Worm (Caenorhabditis elegans): ENCODE data around the gene gcy-4.

ce11 chrII:10283145-10283544, 25.5 kb downstream of the gcy-4 start:
- TF ChIP-seq ref-1 (GFP tag; conservative IDR thresholded peaks at IDR 0.05) (no peak), T22C8.4 (GFP tag; IDR thresholded peaks at IDR 0.05) (no peak), klf-2 (GFP tag; conservative IDR thresholded peaks at IDR 0.05) (no peak), tab-1 (GFP tag; IDR thresholded peaks at IDR 0.05) (no peak), med-1 (GFP tag; optimal IDR thresholded peaks at IDR 0.05; ENCODE audit: insufficient read depth) (no peak), ztf-29 (GFP tag; IDR thresholded peaks at IDR 0.05) (no peak), cog-1 (tag; optimal IDR thresholded peaks at IDR 0.05) (no peak)

Measured in whole organism, midembryonic.